Fruit fly (Drosophila melanogaster) Kc167 (cell line): Measurements from ENCODE around the gene CG5104.

ENCODE experiments used
- Myc ChIP-seq: fragments of >200 bp; optimal IDR thresholded peaks from 2 replicates; lab custom pipeline; 2017; ENCODE audit warnings: missing external identifiers
- Sin3A ChIP-seq: fragments of >200 bp; optimal IDR thresholded peaks from 2 replicates; lab custom pipeline; 2018; ENCODE audit warnings: missing external identifiers
- h ChIP-seq: fragments of >200 bp; optimal IDR thresholded peaks from 3 replicates; lab custom pipeline; 2018; ENCODE audit warnings: missing external identifiers
- insv ChIP-seq: fragments of >200 bp; optimal IDR thresholded peaks from 3 replicates; lab custom pipeline; 2018; ENCODE audit warnings: missing external identifiers
- psq ChIP-seq: fragments of >200 bp; optimal IDR thresholded peaks from 2 replicates; lab custom pipeline; 2017; ENCODE audit warnings: missing external identifiers
- ttk ChIP-seq: sonication (Bioruptor generic); optimal IDR thresholded peaks from 2 replicates; lab custom pipeline; 2017; ENCODE audit warnings: missing external identifiers

The CG5104 gene

DNA sequence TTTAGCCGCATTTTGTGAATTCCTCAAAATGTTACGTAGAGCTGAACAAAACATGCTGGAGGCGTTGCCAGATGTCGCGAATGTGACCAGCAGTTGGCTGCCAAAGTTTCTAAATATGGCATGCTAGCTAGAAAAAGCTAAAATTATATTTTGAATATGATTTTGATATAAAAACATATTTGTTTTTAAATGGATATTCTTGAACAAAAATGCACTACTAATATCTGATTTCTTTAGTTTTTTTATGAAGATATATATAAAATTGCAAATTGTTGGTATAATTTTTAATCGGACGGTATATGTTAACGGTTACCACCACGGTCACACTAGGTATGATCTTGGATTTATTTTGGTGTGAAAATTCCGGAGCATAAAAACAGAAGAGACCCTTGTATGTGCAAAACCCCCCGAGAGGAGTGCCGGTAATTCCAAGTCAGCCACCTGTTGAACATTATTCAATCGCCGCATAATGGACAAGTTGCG, at the start of gene CG5104, which contains the start of gene mTerf3:
TSS of gene CG5104 (plus strand) at position 323 of the 483 bp plus-strand sequence.
TSS of gene mTerf3 (minus strand) at position 86 of the 483 bp plus-strand sequence.
- TF ChIP-seq Myc (lab: Kevin White, UChicago) (no peak), ttk (lab: Kevin White, UChicago) (no peak), psq (lab: Kevin White, UChicago) (no peak), Sin3A (lab: Kevin White, UChicago) (no peak), h (lab: Kevin White, UChicago) (no peak), insv (no peak)

dm6 chr3L:20471499-20472313, 49.1 kb upstream of the CG5104 start:
- no peak for TF ChIP-seq h (lab: Kevin White, UChicago)

dm6 chr3L:20472607-20473006, 48.2 kb upstream of the CG5104 start:
- no peak for TF ChIP-seq psq (lab: Kevin White, UChicago)
- TF ChIP-seq insv = no peak
- TF ChIP-seq Sin3A (lab: Kevin White, UChicago) = no peak
- TF ChIP-seq ttk (lab: Kevin White, UChicago) = no peak
- TF ChIP-seq h (lab: Kevin White, UChicago) = no peak
- no peak for TF ChIP-seq Myc (lab: Kevin White, UChicago)

- TF ChIP-seq Sin3A (lab: Kevin White, UChicago) (no peak), Myc (lab: Kevin White, UChicago) (no peak), h (lab: Kevin White, UChicago) (no peak), insv (no peak), psq (lab: Kevin White, UChicago) (no peak), ttk (lab: Kevin White, UChicago) (no peak)
Measured at dm6 chr3L:20473021-20473799, 47.6 kb upstream of the CG5104 start, which contains the start of the genes CG32428 and CG5969. TSS of gene CG32428 (minus strand) at chr3L:20473723. TSS of gene CG5969 (plus strand) at chr3L:20473783.

DNA sequence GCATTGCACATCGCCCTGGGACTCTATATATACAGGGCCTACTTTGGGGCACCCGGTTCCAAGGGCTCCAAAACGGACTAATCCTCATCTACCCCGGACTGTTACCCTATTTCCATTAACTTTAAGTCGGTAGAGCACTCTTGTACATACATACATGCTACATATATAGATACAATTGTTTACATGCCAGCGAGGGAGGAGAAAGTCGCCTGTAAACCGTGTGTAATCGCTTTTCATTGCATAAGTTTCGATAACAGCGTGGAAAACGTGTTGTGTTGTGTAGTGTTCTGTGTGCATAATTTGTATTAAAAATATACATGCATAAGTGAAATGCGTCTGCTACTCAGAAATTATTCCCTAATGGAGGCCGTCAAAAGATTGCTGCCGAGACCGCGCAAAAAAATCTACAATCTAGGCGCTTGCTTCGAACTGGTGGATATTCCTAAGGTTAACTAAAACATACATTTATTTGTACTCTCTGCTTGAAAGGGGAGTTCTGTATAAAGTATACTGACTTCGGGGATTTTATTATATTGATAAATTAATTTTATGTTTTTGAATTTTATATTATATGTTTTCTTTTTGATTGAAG, 46.5 kb upstream of the CG5104 start, which contains the start of gene isoQC:
TSS of gene isoQC (plus strand) at position 270 of the 592 bp plus-strand sequence.
- no peak for TF ChIP-seq insv
- no peak for TF ChIP-seq ttk (lab: Kevin White, UChicago)
- no peak for TF ChIP-seq h (lab: Kevin White, UChicago)
- no peak for TF ChIP-seq Sin3A (lab: Kevin White, UChicago)
- TF ChIP-seq psq (lab: Kevin White, UChicago) = no peak
- no peak for TF ChIP-seq Myc (lab: Kevin White, UChicago)

DNA sequence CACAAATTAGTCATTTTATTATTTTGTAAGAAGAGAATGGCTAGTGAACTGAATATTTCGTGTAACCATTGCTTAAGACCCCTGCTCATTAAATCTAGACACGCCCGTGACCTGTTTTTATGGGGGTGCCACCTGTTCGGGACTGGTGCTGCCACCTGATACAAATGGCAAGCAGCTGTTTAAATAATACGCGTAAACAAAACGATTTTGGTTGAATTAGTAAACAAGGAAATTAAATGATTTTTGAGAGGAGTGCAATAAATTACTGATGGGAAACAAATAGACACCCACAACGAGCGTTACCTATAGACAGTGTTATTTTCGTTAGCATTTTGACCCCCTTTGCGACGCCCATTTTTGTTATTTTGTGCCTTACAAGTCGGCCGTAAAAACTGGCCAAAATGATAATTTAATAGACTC, 46.0 kb upstream of the CG5104 start:
- TF ChIP-seq h (lab: Kevin White, UChicago) = no peak
- TF ChIP-seq psq (lab: Kevin White, UChicago) = no peak
- no peak for TF ChIP-seq insv
- no peak for TF ChIP-seq ttk (lab: Kevin White, UChicago)
- TF ChIP-seq Sin3A (lab: Kevin White, UChicago) = no peak
- TF ChIP-seq Myc (lab: Kevin White, UChicago) = no peak

- TF ChIP-seq h (lab: Kevin White, UChicago) = no peak
- TF ChIP-seq ttk (lab: Kevin White, UChicago) = no peak
- no peak for TF ChIP-seq insv
- TF ChIP-seq Myc (lab: Kevin White, UChicago) = no peak
Measured at dm6 chr3L:20487649-20488048, 33.2 kb upstream of the CG5104 start.

dm6 chr3L:20491525-20492132, 29.2 kb upstream of the CG5104 start, which contains the start of gene ND-39:
TSS of gene ND-39 (plus strand) at chr3L:20492082.
- TF ChIP-seq ttk (lab: Kevin White, UChicago) (no peak), psq (lab: Kevin White, UChicago) (no peak), Sin3A (lab: Kevin White, UChicago) (no peak), insv (no peak), h (lab: Kevin White, UChicago) (no peak), Myc (lab: Kevin White, UChicago) (no peak)

- TF ChIP-seq Sin3A (lab: Kevin White, UChicago) (no peak), psq (lab: Kevin White, UChicago) (no peak), ttk (lab: Kevin White, UChicago) (no peak), Myc (lab: Kevin White, UChicago) (no peak), insv (no peak), h (lab: Kevin White, UChicago) (no peak)
Measured at dm6 chr3L:20493417-20494261, 27.2 kb upstream of the CG5104 start.

DNA sequence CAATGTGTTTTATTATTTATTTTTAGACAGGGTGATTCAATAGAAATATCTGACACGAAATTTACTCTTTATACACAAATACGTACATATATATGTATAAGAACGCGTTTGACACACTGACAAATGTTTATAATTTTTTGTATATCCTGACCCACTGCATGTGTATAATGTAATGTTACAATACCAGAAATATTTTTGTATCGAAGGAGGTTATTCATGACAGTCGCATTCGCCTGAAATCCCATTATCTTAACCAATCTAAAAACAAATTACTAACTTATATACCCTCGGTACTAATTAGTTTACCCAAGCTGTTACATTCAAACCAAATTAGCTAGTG, 26.6 kb upstream of the CG5104 start:
- no peak for TF ChIP-seq Sin3A (lab: Kevin White, UChicago)
- TF ChIP-seq ttk (lab: Kevin White, UChicago) = no peak
- no peak for TF ChIP-seq h (lab: Kevin White, UChicago)
- TF ChIP-seq Myc (lab: Kevin White, UChicago) = no peak
- no peak for TF ChIP-seq psq (lab: Kevin White, UChicago)
- no peak for TF ChIP-seq insv
